Worm (Caenorhabditis elegans) whole organism, L1 larva: Measurements from ENCODE around the gene sec-6.
A peak's percentile ranks its signal among the peaks of the same experiment; 100 is the strongest.

Experiments
- C04F5.9 ChIP-seq: sonication (generic microtip); optimal IDR thresholded peaks from 2 replicates; lab custom pipeline; 2016; ENCODE audit warnings: missing genetic modification characterization, missing compliant biosample characterization
- C16A3.4 ChIP-seq: fragments of 150-350 bp; optimal IDR thresholded peaks from 2 replicates; lab custom pipeline; 2014; ENCODE audit warnings: missing biosample characterization, missing genetic modification characterization
- aha-1 ChIP-seq: fragments of 150-350 bp; optimal IDR thresholded peaks from 2 replicates; lab custom pipeline; 2014; ENCODE audit warnings: missing biosample characterization, missing genetic modification characterization
- alr-1 ChIP-seq: fragments of 200-800 bp; sonication (Bioruptor generic); optimal IDR thresholded peaks from 2 replicates; lab custom pipeline; 2018; ENCODE audit warnings: borderline replicate concordance, mild to moderate bottlenecking, missing genetic modification characterization, missing compliant biosample characterization
- aly-2 ChIP-seq: fragments of 150-350 bp; optimal IDR thresholded peaks from 2 replicates; lab custom pipeline; 2014; ENCODE audit warnings: missing biosample characterization, missing genetic modification characterization
- blmp-1 ChIP-seq: fragments of 150-350 bp; optimal IDR thresholded peaks from 2 replicates; lab custom pipeline; 2014; ENCODE audit warnings: missing biosample characterization, missing genetic modification characterization
- ceh-88 ChIP-seq: fragments of 200-800 bp; sonication (Bioruptor generic); IDR thresholded peaks from 2 replicates; pipeline ENCODE4 v1.3.6; 2022; ENCODE audit warnings: missing genetic modification characterization, missing compliant biosample characterization
- dsc-1 ChIP-seq: sonication (generic microtip); optimal IDR thresholded peaks from 2 replicates; lab custom pipeline; 2016; ENCODE audit warnings: mild to moderate bottlenecking, missing genetic modification characterization, missing compliant biosample characterization
- efl-1 ChIP-seq, 4 experiments: fragments of 150-350 bp; optimal IDR thresholded peaks in 3 of 4; peaks in 1 of 4; 1 replicate in 1 of 4; 2 replicates in 3 of 4; lab custom pipeline; 2014; ENCODE audit warnings: missing biosample characterization in 2 of 4, missing genetic modification characterization in 2 of 4, missing genetic modification reagents in 2 of 4
- egl-13 ChIP-seq: sonication (generic microtip); optimal IDR thresholded peaks from 2 replicates; lab custom pipeline; 2016; ENCODE audit warnings: missing genotype, missing genetic modification reagents, missing genetic modification characterization, missing compliant biosample characterization
- elt-2 ChIP-seq: sonication (generic microtip); optimal IDR thresholded peaks from 2 replicates; lab custom pipeline; 2016; ENCODE audit warnings: missing genetic modification characterization, mild to moderate bottlenecking, inconsistent platforms, missing compliant biosample characterization, missing genetic modification reagents
- fkh-10 ChIP-seq: sonication (generic microtip); optimal IDR thresholded peaks from 2 replicates; lab custom pipeline; 2017; ENCODE audit warnings: missing biosample characterization, missing genetic modification reagents, missing genetic modification characterization
- fkh-8 ChIP-seq: sonication (generic microtip); optimal IDR thresholded peaks from 2 replicates; lab custom pipeline; 2016; ENCODE audit warnings: mild to moderate bottlenecking, missing genetic modification characterization, missing compliant biosample characterization
- fos-1 ChIP-seq: fragments of 150-350 bp; optimal IDR thresholded peaks from 2 replicates; lab custom pipeline; 2014; ENCODE audit warnings: missing biosample characterization, missing genetic modification characterization
- irx-1 ChIP-seq: sonication (generic microtip); optimal IDR thresholded peaks from 2 replicates; lab custom pipeline; 2016; ENCODE audit warnings: missing genetic modification characterization, missing compliant biosample characterization
- jun-1 ChIP-seq: fragments of 150-350 bp; optimal IDR thresholded peaks from 2 replicates; lab custom pipeline; 2014; ENCODE audit warnings: missing biosample characterization, missing genetic modification reagents, missing genetic modification characterization
- lin-14 ChIP-seq: fragments of 200-800 bp; sonication (Bioruptor generic); optimal IDR thresholded peaks from 2 replicates; lab custom pipeline; 2018; ENCODE audit warnings: mild to moderate bottlenecking, missing genetic modification characterization, moderate library complexity, missing compliant biosample characterization
- lin-39 ChIP-seq: fragments of 150-350 bp; optimal IDR thresholded peaks from 2 replicates; lab custom pipeline; 2014; ENCODE audit warnings: missing biosample characterization, missing genetic modification reagents, missing genetic modification characterization
- lsy-2 ChIP-seq, 2 experiments: fragments of 150-350 bp; optimal IDR thresholded peaks; 2 replicates each; lab custom pipeline; 2014; ENCODE audit warnings: missing biosample characterization in 2 of 2, missing genetic modification characterization in 2 of 2
- mef-2 ChIP-seq: fragments of 150-350 bp; optimal IDR thresholded peaks from 2 replicates; lab custom pipeline; 2014; ENCODE audit warnings: missing biosample characterization, missing genetic modification characterization
- mep-1 ChIP-seq: fragments of 150-350 bp; optimal IDR thresholded peaks from 2 replicates; lab custom pipeline; 2014; ENCODE audit warnings: missing biosample characterization, missing genetic modification characterization
- nhr-11 ChIP-seq: fragments of 150-350 bp; optimal IDR thresholded peaks from 2 replicates; lab custom pipeline; 2014; ENCODE audit warnings: missing biosample characterization, missing genetic modification characterization
- nhr-19 ChIP-seq: fragments of 200-800 bp; sonication (Bioruptor generic); conservative IDR thresholded peaks from 2 replicates; pipeline ENCODE4 v1.3.6; 2022; ENCODE audit warnings: missing genetic modification characterization, missing compliant biosample characterization
- nhr-237 ChIP-seq: fragments of 150-350 bp; optimal IDR thresholded peaks from 2 replicates; lab custom pipeline; 2014; ENCODE audit warnings: missing biosample characterization, missing genetic modification characterization
- nhr-28 ChIP-seq: fragments of 150-350 bp; optimal IDR thresholded peaks from 2 replicates; lab custom pipeline; 2014; ENCODE audit warnings: missing biosample characterization, missing genetic modification characterization
- nhr-47 ChIP-seq: sonication (generic microtip); optimal IDR thresholded peaks from 2 replicates; lab custom pipeline; 2016; ENCODE audit warnings: mild to moderate bottlenecking, missing genetic modification characterization, moderate library complexity, missing compliant biosample characterization
- nhr-71 ChIP-seq: sonication (generic microtip); optimal IDR thresholded peaks from 2 replicates; lab custom pipeline; 2016; ENCODE audit warnings: mild to moderate bottlenecking, missing genetic modification characterization, moderate library complexity, missing compliant biosample characterization
- nhr-77 ChIP-seq: fragments of 150-350 bp; optimal IDR thresholded peaks from 2 replicates; lab custom pipeline; 2014; ENCODE audit warnings: missing biosample characterization, missing genetic modification characterization
- nhr-85 ChIP-seq: sonication (generic microtip); peaks from one replicate; lab custom pipeline; 2016; ENCODE audit warnings: missing genetic modification characterization, inconsistent platforms, missing compliant biosample characterization
- nhr-90 ChIP-seq: sonication (generic microtip); optimal IDR thresholded peaks from 2 replicates; lab custom pipeline; 2016; ENCODE audit warnings: mild to moderate bottlenecking, missing genetic modification characterization, missing compliant biosample characterization; ENCODE audit not compliant: poor library complexity
- pax-3 ChIP-seq: fragments of 200-800 bp; sonication (Bioruptor generic); optimal IDR thresholded peaks from 2 replicates; lab custom pipeline; 2018; ENCODE audit warnings: mild to moderate bottlenecking, missing genetic modification characterization, moderate library complexity, missing compliant biosample characterization
- pqm-1 ChIP-seq: sonication (generic microtip); optimal IDR thresholded peaks from 3 replicates; lab custom pipeline; 2017; ENCODE audit warnings: missing biosample characterization, missing genetic modification characterization
- sox-4 ChIP-seq: sonication (generic microtip); optimal IDR thresholded peaks from 2 replicates; lab custom pipeline; 2016; ENCODE audit warnings: missing genetic modification characterization, missing compliant biosample characterization
- sptf-1 ChIP-seq: fragments of 150-350 bp; optimal IDR thresholded peaks from 2 replicates; lab custom pipeline; 2014; ENCODE audit warnings: missing biosample characterization, missing genetic modification characterization
- unc-62 ChIP-seq: fragments of 150-350 bp; optimal IDR thresholded peaks from 2 replicates; lab custom pipeline; 2014; ENCODE audit warnings: missing biosample characterization, missing genetic modification reagents, missing genetic modification characterization
- unc-98 ChIP-seq: fragments of 200-800 bp; sonication (Bioruptor generic); IDR thresholded peaks from 2 replicates; pipeline ENCODE4 v1.3.6; 2022; ENCODE audit warnings: missing genetic modification characterization, missing compliant biosample characterization
- vab-15 ChIP-seq: sonication (generic microtip); optimal IDR thresholded peaks from 2 replicates; lab custom pipeline; 2017; ENCODE audit warnings: missing genotype, mild to moderate bottlenecking, missing genetic modification characterization, missing compliant biosample characterization
- xbp-1 ChIP-seq: sonication (generic microtip); optimal IDR thresholded peaks from 2 replicates; lab custom pipeline; 2016; ENCODE audit warnings: missing genetic modification characterization, missing compliant biosample characterization
- zip-4 ChIP-seq: fragments of 200-800 bp; sonication (Bioruptor generic); optimal IDR thresholded peaks from 2 replicates; lab custom pipeline; 2018; ENCODE audit warnings: mild to moderate bottlenecking, missing genetic modification characterization, moderate library complexity, missing compliant biosample characterization
- ztf-11 ChIP-seq, 2 experiments: sonication (generic microtip); optimal IDR thresholded peaks; 2 replicates each; lab custom pipeline; 2016 to 2017; ENCODE audit warnings: missing genetic modification characterization in 2 of 2, missing biosample characterization in 1 of 2, missing compliant biosample characterization in 1 of 2
- ztf-4 ChIP-seq: fragments of 150-350 bp; optimal IDR thresholded peaks from 2 replicates; lab custom pipeline; 2014; ENCODE audit warnings: missing biosample characterization, missing genetic modification characterization

The sec-6 gene

ce11 chrII:5333729-5334255 lies 25.6 kb upstream of the sec-6 start:
- TF ChIP-seq lsy-2 (tag; optimal IDR thresholded peaks at IDR 0.05; lab: Kevin White, UChicago) (peak in 1 of 2 experiments; percentile 10), elt-2 (tag; lab: Kevin White, UChicago) (peak; percentile 3), vab-15 (tag; lab: Kevin White, UChicago) (peak; percentile 6), lin-14 (GFP tag; lab: Kevin White, UChicago) (peak; percentile 27), blmp-1 (tag; lab: Kevin White, UChicago) (peak; percentile 5), pqm-1 (tag; lab: Kevin White, UChicago) (no peak)

- no peak for TF ChIP-seq jun-1 (tag; lab: Kevin White, UChicago)
- no peak for TF ChIP-seq irx-1 (tag; lab: Kevin White, UChicago)
- no peak for TF ChIP-seq lin-39 (tag; lab: Kevin White, UChicago)
- TF ChIP-seq ztf-4 (tag; lab: Kevin White, UChicago): peak; percentile 48
- TF ChIP-seq nhr-85 (tag; lab: Kevin White, UChicago): no peak
- TF ChIP-seq xbp-1 (tag; lab: Kevin White, UChicago): no peak
- no peak for TF ChIP-seq alr-1 (tag; lab: Kevin White, UChicago)
- TF ChIP-seq unc-62: no peak
- no peak for TF ChIP-seq nhr-77 (tag; lab: Kevin White, UChicago)
- TF ChIP-seq C04F5.9 (tag; lab: Kevin White, UChicago): no peak
- no peak for TF ChIP-seq aha-1 (tag; lab: Kevin White, UChicago)
- TF ChIP-seq nhr-47 (tag; lab: Kevin White, UChicago): peak; percentile 58
- TF ChIP-seq nhr-11 (tag; lab: Kevin White, UChicago): peak; percentile 11
- peak; percentile 68 for TF ChIP-seq nhr-71 (tag; lab: Kevin White, UChicago)
- no peak for TF ChIP-seq unc-98 (GFP tag; lab: Robert Waterston, UW)
- TF ChIP-seq lin-14 (GFP tag; lab: Kevin White, UChicago): peak; percentile 38
- peak in 1 of 2 experiments; percentile 13 for TF ChIP-seq lsy-2 (tag; optimal IDR thresholded peaks at IDR 0.05; lab: Kevin White, UChicago)
- no peak for TF ChIP-seq fkh-10 (GFP tag; lab: Kevin White, UChicago)
- peak; percentile 92 for TF ChIP-seq fkh-8 (tag; lab: Kevin White, UChicago)
- no peak for TF ChIP-seq C16A3.4 (tag; lab: Kevin White, UChicago)
- no peak for TF ChIP-seq mep-1 (tag; lab: Kevin White, UChicago)
- TF ChIP-seq nhr-237 (tag; lab: Kevin White, UChicago): no peak
- no peak for TF ChIP-seq nhr-28 (tag; lab: Kevin White, UChicago)
- peak; percentile 55 for TF ChIP-seq egl-13 (tag; lab: Kevin White, UChicago)
- TF ChIP-seq sox-4 (tag; lab: Kevin White, UChicago): peak; percentile 66
- TF ChIP-seq dsc-1 (tag; lab: Kevin White, UChicago): peak; percentile 67
- TF ChIP-seq nhr-19 (GFP tag; lab: Robert Waterston, UW): no peak
Measured at ce11 chrII:5334628-5335027, 24.7 kb upstream of the sec-6 start.

- TF ChIP-seq zip-4: peak; percentile 17
- peak; percentile 14 for TF ChIP-seq mef-2 (tag; lab: Kevin White, UChicago)
- TF ChIP-seq nhr-90 (tag; lab: Kevin White, UChicago): no peak
- TF ChIP-seq sptf-1 (tag; lab: Kevin White, UChicago): no peak
- TF ChIP-seq pax-3 (tag; lab: Kevin White, UChicago): peak; percentile 65
- TF ChIP-seq jun-1 (tag; lab: Kevin White, UChicago): peak; percentile 58
- TF ChIP-seq nhr-85 (tag; lab: Kevin White, UChicago): peak; percentile 42
- TF ChIP-seq dsc-1 (tag; lab: Kevin White, UChicago): peak; percentile 95
- peak; percentile 85 for TF ChIP-seq fkh-8 (tag; lab: Kevin White, UChicago)
- TF ChIP-seq sox-4 (tag; lab: Kevin White, UChicago): peak; percentile 14
- TF ChIP-seq aly-2 (tag; lab: Kevin White, UChicago): peak; percentile 34
- no peak for TF ChIP-seq aha-1 (tag; lab: Kevin White, UChicago)
- no peak for TF ChIP-seq ztf-11 (tag; optimal IDR thresholded peaks at IDR 0.05; lab: Kevin White, UChicago)
- TF ChIP-seq vab-15 (tag; lab: Kevin White, UChicago): no peak
- TF ChIP-seq ceh-88: 0 out of 2 replicates have a peak, but pooled peaks have one; percentile 13
- TF ChIP-seq mep-1 (tag; lab: Kevin White, UChicago): no peak
- peak; percentile 53 for TF ChIP-seq nhr-47 (tag; lab: Kevin White, UChicago)
- peak; percentile 58 for TF ChIP-seq fos-1
- no peak for TF ChIP-seq efl-1 (optimal IDR thresholded peaks at IDR 0.05; lab: Kevin White, UChicago)
- TF ChIP-seq efl-1 (GFP tag; optimal IDR thresholded peaks at IDR 0.05 in 1 of 2; lab: Kevin White, UChicago): peak in 1 of 2 experiments; percentile 38
Measured at ce11 chrII:5335370-5336034, 23.9 kb upstream of the sec-6 start.
